Worm (Caenorhabditis elegans): ENCODE measurements around the gene abu-10.

abu-10 gene

ce11 chrX:3793389-3793788 is 4.6 kb upstream of the abu-10 start (continued):
- peak; percentile 32 for TF ChIP-seq hlh-30 (tag; optimal IDR thresholded peaks at IDR 0.05; ENCODE audit: insufficient read depth)
- peak; percentile 12 for TF ChIP-seq nhr-48 (tag; optimal IDR thresholded peaks at IDR 0.05)
- peak; percentile 71; the same call in 1 of the 2 replicates for TF ChIP-seq pha-4 (GFP tag; IDR thresholded peaks at IDR 0.05)
- no peak for TF ChIP-seq pha-4 (tag; optimal IDR thresholded peaks at IDR 0.05)
- TF ChIP-seq duxl-1 (tag; optimal IDR thresholded peaks at IDR 0.05; ENCODE audit: poor library complexity) = peak; percentile 75
- TF ChIP-seq lir-3 (tag; optimal IDR thresholded peaks at IDR 0.05) = peak; percentile 50
- no peak for TF ChIP-seq lin-39 (tag; optimal IDR thresholded peaks at IDR 0.05)
- peak; percentile 20 for TF ChIP-seq hlh-11 (tag; optimal IDR thresholded peaks at IDR 0.05)
- TF ChIP-seq madf-9 (GFP tag; conservative IDR thresholded peaks at IDR 0.05) = 0 out of 2 replicates have a peak, but pooled peaks have one; percentile 30
- no peak for TF ChIP-seq zip-11 (GFP tag; IDR thresholded peaks at IDR 0.05)
- peak; percentile 7 for TF ChIP-seq rbr-2 (tag; optimal IDR thresholded peaks at IDR 0.05)
- TF ChIP-seq dmd-8 (GFP tag; IDR thresholded peaks at IDR 0.05) = peak; percentile 78
- peak; percentile 75 for TF ChIP-seq tra-1 (GFP tag; IDR thresholded peaks at IDR 0.05)
- no peak for TF ChIP-seq zag-1 (tag; optimal IDR thresholded peaks at IDR 0.05)
- no peak for TF ChIP-seq ceh-44 (GFP tag; IDR thresholded peaks at IDR 0.05)
- no peak for TF ChIP-seq ceh-28 (tag; optimal IDR thresholded peaks at IDR 0.05)
- TF ChIP-seq egl-43 (GFP tag; IDR thresholded peaks at IDR 0.05) = peak; percentile 76
- TF ChIP-seq F49E8.2 (tag; optimal IDR thresholded peaks at IDR 0.05; ENCODE audit: borderline replicate concordance) = peak; percentile 42
- no peak for TF ChIP-seq Y5F2A.4 (GFP tag; optimal IDR thresholded peaks at IDR 0.05)
- TF ChIP-seq aha-1 (tag) = peak; percentile 96

ce11 chrX:3794161-3794560 is 3.8 kb upstream of the abu-10 start:
- no peak for TF ChIP-seq lin-39 (tag; optimal IDR thresholded peaks at IDR 0.05)
- no peak for TF ChIP-seq nhr-102 (tag; optimal IDR thresholded peaks at IDR 0.05)
- TF ChIP-seq cey-2 (tag; optimal IDR thresholded peaks at IDR 0.05; ENCODE audit: borderline replicate concordance, insufficient read depth) = no peak
- no peak for TF ChIP-seq ctbp-1 (GFP tag; IDR thresholded peaks at IDR 0.05)
- TF ChIP-seq ZK546.5 (tag; optimal IDR thresholded peaks at IDR 0.05) = no peak
- no peak for TF ChIP-seq Y75B8A.6 (GFP tag; IDR thresholded peaks at IDR 0.05)
- TF ChIP-seq lin-15B (tag; optimal IDR thresholded peaks at IDR 0.05) = no peak
- no peak for TF ChIP-seq dmd-6 (GFP tag; IDR thresholded peaks at IDR 0.05)
- TF ChIP-seq egl-43 (GFP tag; IDR thresholded peaks at IDR 0.05) = peak; percentile 57; the same call in 1 of the 2 replicates
- no peak for TF ChIP-seq lin-1 (GFP tag; IDR thresholded peaks at IDR 0.05)
- TF ChIP-seq daf-8 (GFP tag; IDR thresholded peaks at IDR 0.05) = no peak
- TF ChIP-seq aha-1 (tag) = peak; percentile 29
- no peak for TF ChIP-seq lin-13 (GFP tag; optimal IDR thresholded peaks at IDR 0.05)
- TF ChIP-seq set-16 (GFP tag; IDR thresholded peaks at IDR 0.05) = peak; percentile 65; the same call in 1 of the 2 replicates

ce11 chrX:3795642-3796041 is 2.3 kb upstream of the abu-10 start, which contains the start of gene F35A5.5:
Gene F35A5.5, minus strand, starts transcription at chrX:3795742.
- TF ChIP-seq fkh-10 (GFP tag; optimal IDR thresholded peaks at IDR 0.05) = no peak
- TF ChIP-seq cey-2 (tag; optimal IDR thresholded peaks at IDR 0.05; ENCODE audit: borderline replicate concordance, insufficient read depth) = no peak
- TF ChIP-seq nhr-237 (tag; optimal IDR thresholded peaks at IDR 0.05) = no peak

- TF ChIP-seq madf-9 (GFP tag; conservative IDR thresholded peaks at IDR 0.05) (no peak), set-16 (GFP tag; IDR thresholded peaks at IDR 0.05) (peak; percentile 64)
These were observed 306 bp downstream of the abu-10 start for ce11 chrX:3798288-3798687.

- TF ChIP-seq ceh-20 (GFP tag; IDR thresholded peaks at IDR 0.05) (peak; percentile 70), fkh-10 (GFP tag; optimal IDR thresholded peaks at IDR 0.05) (peak; percentile 3), set-16 (GFP tag; IDR thresholded peaks at IDR 0.05) (peak; percentile 42), aha-1 (tag) (peak; percentile 95), nhr-42 (GFP tag; IDR thresholded peaks at IDR 0.05) (no peak), lin-1 (GFP tag; IDR thresholded peaks at IDR 0.05) (no peak), mep-1 (tag; optimal IDR thresholded peaks at IDR 0.05) (peak; percentile 31), rbr-2 (tag; optimal IDR thresholded peaks at IDR 0.05) (peak; percentile 24), hmg-1.1 (GFP tag; IDR thresholded peaks at IDR 0.05) (peak; percentile 61)
These were observed 4.8 kb downstream of the abu-10 start for ce11 chrX:3802743-3803142.
